Fruit fly (Drosophila melanogaster): Measurements from ENCODE around the gene Cyp305a1.
A peak's percentile ranks its signal among the peaks of the same experiment; 100 is the strongest.

Gene Cyp305a1

dm6 chr3L:19794203-19794802, 18.8 kb downstream of the Cyp305a1 start (continued):
- TF ChIP-seq prd (optimal IDR thresholded peaks at IDR 0.05), result no peak
- peak; percentile 72; the same call in 2 of the 3 replicates for TF ChIP-seq prd (GFP tag; IDR thresholded peaks at IDR 0.05)
- peak; percentile 73 for TF ChIP-seq CG3407 (GFP tag; optimal IDR thresholded peaks at IDR 0.05)
- peak; percentile 83; the same call in 2 of the 3 replicates for TF ChIP-seq CG34422 (GFP tag; IDR thresholded peaks at IDR 0.05)
- peak; percentile 12; the same call in 1 of the 2 replicates for TF ChIP-seq peb (GFP tag; IDR thresholded peaks at IDR 0.05)
- peak; percentile 5 for TF ChIP-seq kni (GFP tag; optimal IDR thresholded peaks at IDR 0.05)
- peak; percentile 81 for TF ChIP-seq CG10979 (tag; optimal IDR thresholded peaks at IDR 0.05)
- TF ChIP-seq Deaf1 (tag; optimal IDR thresholded peaks at IDR 0.05), result peak; percentile 68
- TF ChIP-seq CG17912 (GFP tag; optimal IDR thresholded peaks at IDR 0.05), result peak; percentile 36
- no peak for TF ChIP-seq crol (GFP tag; IDR thresholded peaks at IDR 0.05)
- TF ChIP-seq CG13894 (tag; optimal IDR thresholded peaks at IDR 0.05), result no peak
- peak; percentile 69 for TF ChIP-seq maf-S (GFP tag; optimal IDR thresholded peaks at IDR 0.05)
- TF ChIP-seq CG13287 (GFP tag; IDR thresholded peaks at IDR 0.05; ENCODE audit: partially characterized antibody), result peak; percentile 7; the same call in 1 of the 2 replicates
- TF ChIP-seq eve (GFP tag; optimal IDR thresholded peaks at IDR 0.05), result no peak
- peak; percentile 55 for TF ChIP-seq eyg (GFP tag; optimal IDR thresholded peaks at IDR 0.05)
- TF ChIP-seq D19B (GFP tag; optimal IDR thresholded peaks at IDR 0.05), result peak; percentile 72
- no peak; the same call in 1 of the 2 replicates for TF ChIP-seq bowl (GFP tag; IDR thresholded peaks at IDR 0.05)
- peak; percentile 51 for TF ChIP-seq CG3065 (GFP tag; optimal IDR thresholded peaks at IDR 0.05)
- peak; percentile 77 for TF ChIP-seq Abd-B (GFP tag; optimal IDR thresholded peaks at IDR 0.05)
- TF ChIP-seq Bgb (GFP tag; IDR thresholded peaks at IDR 0.05; ENCODE audit: partially characterized antibody), result peak; percentile 57
- peak; percentile 55 for TF ChIP-seq fd64A (GFP tag; optimal IDR thresholded peaks at IDR 0.05)
- TF ChIP-seq CG10431 (GFP tag; optimal IDR thresholded peaks at IDR 0.05), result peak; percentile 72
- no peak for TF ChIP-seq Gsc (GFP tag; IDR thresholded peaks at IDR 0.05)
- TF ChIP-seq Mad (GFP tag; optimal IDR thresholded peaks at IDR 0.05), result peak; percentile 78
- TF ChIP-seq CG17328 (GFP tag; IDR thresholded peaks at IDR 0.05), result peak; percentile 66
- TF ChIP-seq CG2889 (GFP tag; IDR thresholded peaks at IDR 0.05), result 0 out of 3 replicates have a peak, but pooled peaks have one; percentile 15
- peak; percentile 41 for TF ChIP-seq CG30020 (tag; optimal IDR thresholded peaks at IDR 0.05)
- no peak for TF ChIP-seq usp (GFP tag; optimal IDR thresholded peaks at IDR 0.05)
- no peak for TF ChIP-seq Doc2 (GFP tag; IDR thresholded peaks at IDR 0.05)
- TF ChIP-seq dmrt11E (tag; optimal IDR thresholded peaks at IDR 0.05), result peak; percentile 66
- TF ChIP-seq HmgZ (tag; optimal IDR thresholded peaks at IDR 0.05), result peak; percentile 74
- TF ChIP-seq da (GFP tag; optimal IDR thresholded peaks at IDR 0.05), result peak; percentile 0
- TF ChIP-seq CG18011 (GFP tag; optimal IDR thresholded peaks at IDR 0.05), result peak; percentile 74
- TF ChIP-seq esg (GFP tag; conservative IDR thresholded peaks at IDR 0.05), result peak; percentile 57
- TF ChIP-seq CG17186 (GFP tag; optimal IDR thresholded peaks at IDR 0.05), result peak; percentile 33
- TF ChIP-seq CG15601 (tag; optimal IDR thresholded peaks at IDR 0.05), result peak; percentile 72
- TF ChIP-seq hth (optimal IDR thresholded peaks at IDR 0.05), result no peak
- peak; percentile 79 for TF ChIP-seq cato (GFP tag; optimal IDR thresholded peaks at IDR 0.05; ENCODE audit: borderline replicate concordance)
- TF ChIP-seq Rfx (GFP tag; IDR thresholded peaks at IDR 0.05), result peak; percentile 89
- no peak for TF ChIP-seq CG31388 (GFP tag; optimal IDR thresholded peaks at IDR 0.05)
- peak; percentile 63 for TF ChIP-seq Dip3 (GFP tag; optimal IDR thresholded peaks at IDR 0.05)
- TF ChIP-seq nerfin-2 (GFP tag; IDR thresholded peaks at IDR 0.05; ENCODE audit: partially characterized antibody), result no peak
- peak; percentile 52 for TF ChIP-seq CG15073 (GFP tag; optimal IDR thresholded peaks at IDR 0.05)
- no peak for TF ChIP-seq CG17568 (GFP tag; optimal IDR thresholded peaks at IDR 0.05)
- no peak; the same call in 2 of the 3 replicates for TF ChIP-seq CG6791 (GFP tag; IDR thresholded peaks at IDR 0.05; ENCODE audit: partially characterized antibody)
- TF ChIP-seq CG11093 (GFP tag; IDR thresholded peaks at IDR 0.05), result 0 out of 3 replicates have a peak, but pooled peaks have one; percentile 43
- peak; percentile 68 for TF ChIP-seq exex (tag; optimal IDR thresholded peaks at IDR 0.05)
- TF ChIP-seq B-H1 (GFP tag; IDR thresholded peaks at IDR 0.05), result peak; percentile 57; the same call in 2 of the 3 replicates
- peak; percentile 84 for TF ChIP-seq Sox102F (GFP tag; optimal IDR thresholded peaks at IDR 0.05)
- peak; percentile 69 for TF ChIP-seq kah (GFP tag; optimal IDR thresholded peaks at IDR 0.05)
